Fruit fly (Drosophila melanogaster): ENCODE measurements around the gene Bdbt.

The Bdbt gene

dm6 chr3R:21101453-21102214, 17.0 kb downstream of the Bdbt start, which contains the start of the genes CG7044 and Tbc1d22 (continued):
- TF ChIP-seq Dek (tag; optimal IDR thresholded peaks at IDR 0.05) (peak; percentile 60), gsb-n (tag; optimal IDR thresholded peaks at IDR 0.05) (no peak), CG12219 (GFP tag; optimal IDR thresholded peaks at IDR 0.05) (no peak), CG6765 (GFP tag; optimal IDR thresholded peaks at IDR 0.05) (no peak), CG17912 (GFP tag; optimal IDR thresholded peaks at IDR 0.05) (no peak), ac (GFP tag; optimal IDR thresholded peaks at IDR 0.05) (no peak), gt (GFP tag; IDR thresholded peaks at IDR 0.05) (no peak), ken (GFP tag; IDR thresholded peaks at IDR 0.05) (no peak), Hr51 (GFP tag; optimal IDR thresholded peaks at IDR 0.05) (peak in 1 of 2 experiments; percentile 16), H2.0 (GFP tag; IDR thresholded peaks at IDR 0.05) (peak; percentile 30; the same call in 1 of the 2 replicates), trh (GFP tag; optimal IDR thresholded peaks at IDR 0.05) (no peak), Myb (GFP tag; optimal IDR thresholded peaks at IDR 0.05) (peak; percentile 28), CG8944 (GFP tag; optimal IDR thresholded peaks at IDR 0.05) (peak; percentile 17), Gug (GFP tag; IDR thresholded peaks at IDR 0.05) (peak; percentile 61), CG7372 (GFP tag; IDR thresholded peaks at IDR 0.05) (no peak), dm (GFP tag; optimal IDR thresholded peaks at IDR 0.05) (no peak), CG6854 (GFP tag; optimal IDR thresholded peaks at IDR 0.05) (no peak), ttk (GFP tag; IDR thresholded peaks at IDR 0.05) (no peak; the same call in 1 of the 2 replicates), CG1603 (tag; optimal IDR thresholded peaks at IDR 0.05) (no peak), Bdp1 (GFP tag; optimal IDR thresholded peaks at IDR 0.05) (no peak), da (GFP tag; optimal IDR thresholded peaks at IDR 0.05) (no peak), row (GFP tag; IDR thresholded peaks at IDR 0.05) (peak; percentile 91), CG11696 (GFP tag; IDR thresholded peaks at IDR 0.05) (no peak), Blimp-1 (GFP tag; optimal IDR thresholded peaks at IDR 0.05) (peak; percentile 18), amos (GFP tag; IDR thresholded peaks at IDR 0.05; ENCODE audit: partially characterized antibody) (peak; percentile 54), org-1 (GFP tag; optimal IDR thresholded peaks at IDR 0.05) (no peak), sc (optimal IDR thresholded peaks at IDR 0.05) (no peak), sc (GFP tag; optimal IDR thresholded peaks at IDR 0.05) (no peak), fd3F (GFP tag; optimal IDR thresholded peaks at IDR 0.05) (peak; percentile 6), CG3995 (GFP tag; optimal IDR thresholded peaks at IDR 0.05) (peak; percentile 96), HmgD (GFP tag; optimal IDR thresholded peaks at IDR 0.05) (no peak), CG6654 (GFP tag; optimal IDR thresholded peaks at IDR 0.05) (no peak), CG6683 (GFP tag; optimal IDR thresholded peaks at IDR 0.05) (no peak), Oli (tag; optimal IDR thresholded peaks at IDR 0.05) (peak; percentile 51), ase (GFP tag; IDR thresholded peaks at IDR 0.05) (no peak), Scr (GFP tag; IDR thresholded peaks at IDR 0.05; ENCODE audit: partially characterized antibody) (peak; percentile 39), pita (GFP tag; optimal IDR thresholded peaks at IDR 0.05) (no peak), CG4424 (GFP tag; optimal IDR thresholded peaks at IDR 0.05) (peak; percentile 59), CG16813 (GFP tag; IDR thresholded peaks at IDR 0.05; ENCODE audit: partially characterized antibody) (peak; percentile 40; the same call in 2 of the 3 replicates), Xrp1 (GFP tag; IDR thresholded peaks at IDR 0.05) (peak; percentile 36; the same call in 1 of the 2 replicates), chn (GFP tag; optimal IDR thresholded peaks at IDR 0.05) (peak; percentile 55), gcm (GFP tag; optimal IDR thresholded peaks at IDR 0.05) (no peak), CG12744 (GFP tag; optimal IDR thresholded peaks at IDR 0.05) (peak; percentile 29), tll (GFP tag; optimal IDR thresholded peaks at IDR 0.05) (peak in 1 of 2 experiments; percentile 79), cato (GFP tag; optimal IDR thresholded peaks at IDR 0.05; ENCODE audit: borderline replicate concordance) (peak; percentile 16), prd (optimal IDR thresholded peaks at IDR 0.05) (no peak), prd (GFP tag; IDR thresholded peaks at IDR 0.05) (peak; percentile 57; the same call in 2 of the 3 replicates), CG2712 (tag; optimal IDR thresholded peaks at IDR 0.05) (peak; percentile 72), chinmo (GFP tag; IDR thresholded peaks at IDR 0.05; ENCODE audit: partially characterized antibody) (0 out of 4 replicates have a peak, but pooled peaks have one; percentile 35)
